Worm (Caenorhabditis elegans) whole organism, L4 larva: ENCODE measurements around the gene M57.1.
A peak's percentile ranks its signal among the peaks of the same experiment; 100 is the strongest.

ENCODE experiments used
- F10B5.3 ChIP-seq: sonication (generic microtip); optimal IDR thresholded peaks from 2 replicates; lab custom pipeline; 2016; ENCODE audit warnings: mild to moderate bottlenecking, missing genetic modification characterization, missing compliant biosample characterization
- F26F4.8 ChIP-seq: fragments of 200-800 bp; sonication (Bioruptor generic); conservative IDR thresholded peaks from 2 replicates; pipeline ENCODE4 v1.3.6; 2022; ENCODE audit warnings: missing genetic modification characterization, missing compliant biosample characterization
- F37D6.2 ChIP-seq: sonication (generic microtip); optimal IDR thresholded peaks from 2 replicates; lab custom pipeline; 2016; ENCODE audit warnings: mild to moderate bottlenecking, missing genetic modification characterization, missing compliant biosample characterization
- Y48G9A.11 ChIP-seq: fragments of 200-800 bp; sonication (Bioruptor generic); IDR thresholded peaks from 2 replicates; pipeline ENCODE4 v1.3.6; 2022; ENCODE audit warnings: missing genetic modification reagents, missing genetic modification characterization, missing compliant biosample characterization
- aly-2 ChIP-seq: sonication (generic microtip); optimal IDR thresholded peaks from 2 replicates; lab custom pipeline; 2018; ENCODE audit warnings: missing biosample characterization, missing genetic modification characterization
- ama-1 ChIP-seq: fragments of 150-350 bp; optimal IDR thresholded peaks from 2 replicates; lab custom pipeline; 2014; ENCODE audit warnings: inconsistent platforms, mixed read lengths
- ceh-28 ChIP-seq: fragments of 150-350 bp; optimal IDR thresholded peaks from 2 replicates; lab custom pipeline; 2014; ENCODE audit warnings: missing biosample characterization, missing genetic modification reagents, missing genetic modification characterization
- ceh-44 ChIP-seq: fragments of 200-800 bp; sonication (Bioruptor generic); IDR thresholded peaks from 2 replicates; pipeline ENCODE4 v1.3.6; 2022; ENCODE audit warnings: missing genetic modification reagents, missing genetic modification characterization, missing compliant biosample characterization
- ceh-82 ChIP-seq: sonication (generic microtip); optimal IDR thresholded peaks from 2 replicates; lab custom pipeline; 2017; ENCODE audit warnings: missing biosample characterization, missing genetic modification characterization
- daf-12 ChIP-seq: fragments of 150-350 bp; optimal IDR thresholded peaks from 2 replicates; lab custom pipeline; 2014; ENCODE audit warnings: missing biosample characterization, missing genetic modification reagents, missing genetic modification characterization
- dmd-8 ChIP-seq: fragments of 200-800 bp; sonication (Bioruptor generic); IDR thresholded peaks from 2 replicates; pipeline ENCODE4 v1.3.6; 2022; ENCODE audit warnings: missing genetic modification characterization, missing compliant biosample characterization
- duxl-1 ChIP-seq: sonication (generic microtip); optimal IDR thresholded peaks from 2 replicates; lab custom pipeline; 2016; ENCODE audit warnings: mild to moderate bottlenecking, missing genetic modification characterization, moderate library complexity, missing compliant biosample characterization; ENCODE audit not compliant: poor library complexity
- egl-43 ChIP-seq: fragments of 200-800 bp; sonication (Bioruptor generic); IDR thresholded peaks from 2 replicates; pipeline ENCODE4 v1.3.6; 2022; ENCODE audit warnings: missing genetic modification reagents, missing genetic modification characterization, missing compliant biosample characterization
- fos-1 ChIP-seq: fragments of 150-350 bp; optimal IDR thresholded peaks from 2 replicates; lab custom pipeline; 2014; ENCODE audit warnings: missing biosample characterization, missing genetic modification characterization
- gei-8 ChIP-seq: fragments of 200-800 bp; sonication (Bioruptor generic); optimal IDR thresholded peaks from 2 replicates; lab custom pipeline; 2018; ENCODE audit warnings: mild to moderate bottlenecking, missing genetic modification characterization, missing compliant biosample characterization
- hlh-11 ChIP-seq: fragments of 200-800 bp; sonication (Bioruptor generic); optimal IDR thresholded peaks from 2 replicates; lab custom pipeline; 2018; ENCODE audit warnings: mild to moderate bottlenecking, missing genetic modification characterization, missing compliant biosample characterization
- hlh-30 ChIP-seq: sonication (generic microtip); optimal IDR thresholded peaks from 2 replicates; lab custom pipeline; 2017; ENCODE audit warnings: antibody characterized with exemption, mild to moderate bottlenecking, missing genetic modification characterization, missing compliant biosample characterization; ENCODE audit not compliant: insufficient read depth
- jun-1 ChIP-seq: fragments of 150-350 bp; optimal IDR thresholded peaks from 2 replicates; lab custom pipeline; 2014; ENCODE audit warnings: missing biosample characterization, missing genetic modification reagents, missing genetic modification characterization
- lin-15B ChIP-seq: fragments of 150-350 bp; sonication (generic microtip); optimal IDR thresholded peaks from 3 replicates; lab custom pipeline; 2014; ENCODE audit warnings: missing biosample characterization, missing genetic modification characterization
- lin-38 ChIP-seq: fragments of 200-800 bp; sonication (Bioruptor generic); IDR thresholded peaks from 2 replicates; pipeline ENCODE4 v1.3.6; 2022; ENCODE audit warnings: missing genetic modification reagents, missing genetic modification characterization, missing compliant biosample characterization
- lir-3 ChIP-seq: sonication (generic microtip); optimal IDR thresholded peaks from 2 replicates; lab custom pipeline; 2016; ENCODE audit warnings: mild to moderate bottlenecking, missing genetic modification characterization, missing compliant biosample characterization
- madf-5 ChIP-seq, 2 experiments: fragments of 200-800 bp; sonication (Bioruptor generic); IDR thresholded peaks; 2 replicates each; pipeline ENCODE4 v1.3.6; 2022; ENCODE audit warnings: missing compliant biosample characterization in 2 of 2, missing genetic modification characterization in 2 of 2
- mdt-29 ChIP-seq: fragments of 200-800 bp; sonication (Bioruptor generic); IDR thresholded peaks from 2 replicates; pipeline ENCODE4 v1.3.6; 2022; ENCODE audit warnings: missing genetic modification reagents, missing genetic modification characterization, missing compliant biosample characterization
- mxl-2 ChIP-seq: fragments of 200-800 bp; sonication (Bioruptor generic); conservative IDR thresholded peaks from 2 replicates; pipeline ENCODE4 v1.3.6; 2022; ENCODE audit warnings: missing genetic modification reagents, missing genetic modification characterization, missing compliant biosample characterization
- nhr-10 ChIP-seq: fragments of 150-350 bp; optimal IDR thresholded peaks from 2 replicates; lab custom pipeline; 2014; ENCODE audit warnings: missing biosample characterization, missing genetic modification characterization
- nhr-237 ChIP-seq: sonication (generic microtip); optimal IDR thresholded peaks from 2 replicates; lab custom pipeline; 2017; ENCODE audit warnings: missing biosample characterization, missing genetic modification characterization
- nhr-48 ChIP-seq: sonication (generic microtip); optimal IDR thresholded peaks from 2 replicates; lab custom pipeline; 2016; ENCODE audit warnings: mild to moderate bottlenecking, missing genetic modification characterization, missing compliant biosample characterization
- pha-4 ChIP-seq, 2 experiments: fragments of 150-350 bp in 1 of 2; fragments of 200-800 bp in 1 of 2; sonication (Bioruptor generic) in 1 of 2; IDR thresholded peaks in 1 of 2; optimal IDR thresholded peaks in 1 of 2; 2 replicates each; pipeline versions ENCODE4 v1.3.6 to Lab custom; 2014 to 2022; ENCODE audit warnings: missing genetic modification characterization in 2 of 2, missing genetic modification reagents in 2 of 2, missing biosample characterization in 1 of 2, missing compliant biosample characterization in 1 of 2
- rbr-2 ChIP-seq: sonication (generic microtip); optimal IDR thresholded peaks from 2 replicates; lab custom pipeline; 2016; ENCODE audit warnings: missing genotype, missing genetic modification characterization, missing compliant biosample characterization
- snpc-1.2 ChIP-seq: fragments of 200-800 bp; sonication (Bioruptor generic); IDR thresholded peaks from 2 replicates; pipeline ENCODE4 v1.3.6; 2022; ENCODE audit warnings: missing genetic modification reagents, missing genetic modification characterization, missing compliant biosample characterization
- snpc-4 ChIP-seq: fragments of 150-350 bp; optimal IDR thresholded peaks from 2 replicates; lab custom pipeline; 2014; ENCODE audit warnings: missing biosample characterization, missing genetic modification characterization
- unc-39 ChIP-seq: sonication (generic microtip); optimal IDR thresholded peaks from 2 replicates; lab custom pipeline; 2017; ENCODE audit warnings: missing biosample characterization, missing genetic modification characterization
- unc-62 ChIP-seq, 3 experiments: fragments of 150-350 bp in 1 of 3; sonication (generic microtip); optimal IDR thresholded peaks in 2 of 3; peaks in 1 of 3; 1 replicate in 1 of 3; 2 replicates in 2 of 3; lab custom pipeline; 2014 to 2017; ENCODE audit warnings: missing biosample characterization in 3 of 3, missing genetic modification characterization in 3 of 3, missing genetic modification reagents in 3 of 3, missing genotype in 1 of 3
- ztf-7 ChIP-seq: fragments of 150-350 bp; optimal IDR thresholded peaks from 2 replicates; lab custom pipeline; 2014; ENCODE audit warnings: missing biosample characterization, missing genetic modification characterization

The M57.1 gene

DNA sequence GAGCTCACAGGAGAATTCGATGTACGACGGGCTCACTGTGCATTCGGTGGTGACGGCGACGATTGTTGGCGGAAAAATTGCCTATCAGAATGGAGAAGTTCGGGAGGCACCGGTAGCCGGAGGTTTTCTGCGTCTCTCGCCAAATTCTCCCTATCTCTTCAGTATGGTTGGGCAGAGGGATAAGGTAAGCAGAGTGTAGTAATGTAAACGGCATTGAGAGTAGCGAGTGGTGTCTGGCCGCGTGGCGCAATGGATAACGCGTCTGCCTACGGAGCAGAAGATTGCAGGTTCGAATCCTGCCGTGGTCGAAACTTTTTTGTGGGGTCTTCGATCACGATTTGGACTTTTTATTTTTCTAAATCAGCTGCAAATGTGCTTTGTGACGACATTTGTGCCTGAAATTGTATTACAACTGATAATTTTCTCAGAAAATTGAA lies 7.7 kb upstream of the M57.1 start (continued):
- TF ChIP-seq unc-39 (tag; lab: Kevin White, UChicago), result no peak
- TF ChIP-seq nhr-10, result no peak
- TF ChIP-seq hlh-11 (tag; lab: Kevin White, UChicago), result peak; percentile 27
- TF ChIP-seq gei-8 (GFP tag; lab: Kevin White, UChicago), result peak; percentile 0
- TF ChIP-seq daf-12 (tag; lab: Kevin White, UChicago), result no peak
- no peak for TF ChIP-seq nhr-237 (tag; lab: Kevin White, UChicago)
- peak; percentile 40; the same call in 1 of the 2 replicates for TF ChIP-seq ceh-44 (GFP tag; lab: Robert Waterston, UW)
- peak; percentile 62 to 76; a peak in 2 of 4 replicates for TF ChIP-seq madf-5 (GFP tag; IDR thresholded peaks at IDR 0.05; lab: Robert Waterston, UW)
- no peak for TF ChIP-seq duxl-1
- peak; percentile 39 for TF ChIP-seq hlh-30 (tag; lab: Kevin White, UChicago)

DNA sequence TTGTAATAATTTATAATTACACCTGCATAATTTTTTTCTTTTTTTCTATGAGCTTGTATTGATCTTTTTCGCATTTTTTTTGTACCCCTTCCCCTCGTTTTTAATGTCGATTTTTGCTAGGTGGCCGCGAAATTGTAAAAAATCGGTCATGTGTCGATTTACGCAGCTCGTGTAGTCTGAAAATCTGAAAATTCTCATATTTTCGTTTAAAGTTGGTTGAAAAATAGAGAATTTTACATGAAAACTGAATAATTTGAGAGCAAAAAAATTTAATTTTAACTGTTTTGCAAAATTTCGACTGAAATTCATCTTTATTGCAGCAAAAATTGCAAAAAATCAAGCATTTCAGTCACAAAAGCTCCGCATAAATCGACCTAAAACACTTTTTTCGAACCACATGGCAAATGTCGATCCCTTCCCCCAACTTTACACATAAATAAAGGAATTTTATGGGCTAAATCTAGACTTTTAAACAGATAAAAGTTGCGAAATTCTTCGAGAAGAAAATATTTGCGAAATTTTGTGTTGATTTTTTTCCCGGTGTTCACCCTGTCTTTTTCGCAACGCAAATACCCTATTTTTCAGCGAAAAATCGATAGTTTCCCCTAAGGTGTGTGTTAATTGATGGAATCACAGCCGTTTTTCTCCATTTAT lies 6.0 kb upstream of the M57.1 start:
- TF ChIP-seq unc-62 (GFP tag; optimal IDR thresholded peaks at IDR 0.05 in 1 of 2; lab: Kevin White, UChicago) (peak in 1 of 2 experiments; percentile 82), unc-62 (tag; optimal IDR thresholded peaks at IDR 0.05; lab: Kevin White, UChicago) (no peak), ztf-7 (tag; lab: Kevin White, UChicago) (no peak)

DNA sequence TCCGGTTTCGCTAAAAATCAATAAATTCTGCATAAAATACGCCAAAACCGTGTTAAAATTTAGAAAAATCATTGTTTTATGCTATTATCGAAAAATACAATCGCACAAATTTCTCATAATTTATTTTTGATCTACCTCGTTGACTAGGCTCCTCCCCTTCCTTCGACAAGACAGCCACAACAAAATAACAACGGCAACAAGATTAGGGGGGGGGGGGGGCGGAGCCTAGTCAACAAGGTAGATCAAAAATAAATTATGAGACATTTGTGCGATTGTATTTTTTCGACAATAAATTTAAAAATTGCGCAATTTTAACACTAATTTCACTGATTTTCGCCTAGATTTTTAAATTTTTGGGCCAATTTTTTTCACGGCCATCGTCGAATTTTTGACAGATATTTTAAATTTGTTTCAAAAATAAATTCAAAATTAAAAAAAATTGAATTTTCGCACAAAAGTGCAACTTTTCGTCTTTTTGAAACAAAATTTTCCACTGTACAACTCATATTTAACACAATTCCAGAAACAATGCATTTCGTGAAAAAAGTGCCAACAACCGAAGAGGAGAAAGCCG lies 5.3 kb upstream of the M57.1 start, which contains the start of gene M57.2:
Gene M57.2, plus strand, starts transcription at position 524 of the 574 bp plus-strand sequence.
- TF ChIP-seq aly-2, result no peak
- no peak for TF ChIP-seq lin-38 (GFP tag; lab: Robert Waterston, UW)
- TF ChIP-seq Y48G9A.11, result no peak
- TF ChIP-seq snpc-1.2 (GFP tag; lab: Robert Waterston, UW), result no peak
- TF ChIP-seq fos-1, result no peak
- TF ChIP-seq jun-1, result no peak
- TF ChIP-seq F37D6.2, result no peak
- no peak for TF ChIP-seq rbr-2 (tag; lab: Kevin White, UChicago)
- no peak for TF ChIP-seq dmd-8 (GFP tag; lab: Robert Waterston, UW)
- TF ChIP-seq snpc-4, result no peak
- TF ChIP-seq, all 104 proteins: peak for 0

DNA sequence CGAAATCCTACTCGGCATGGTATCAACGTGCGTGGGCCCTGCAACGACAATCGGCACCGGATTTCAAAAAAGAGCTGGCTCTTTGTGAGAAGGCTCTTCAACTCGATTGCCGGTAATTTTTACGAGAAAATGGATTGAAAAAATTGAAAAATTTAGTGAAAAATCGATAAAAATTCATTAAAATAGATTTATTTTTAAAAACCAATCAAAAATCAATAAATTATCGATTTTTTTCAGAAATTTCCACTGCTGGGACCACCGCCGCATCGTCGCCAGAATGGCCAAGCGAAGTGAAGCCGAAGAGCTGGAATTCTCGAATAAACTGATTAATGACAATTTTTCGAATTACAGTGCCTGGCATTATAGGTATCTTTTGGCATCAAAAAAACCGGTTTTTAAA lies 4.4 kb upstream of the M57.1 start:
- TF ChIP-seq ceh-28 (tag; lab: Kevin White, UChicago), result peak; percentile 67
- no peak for TF ChIP-seq ceh-44 (GFP tag; lab: Robert Waterston, UW)
- no peak for TF ChIP-seq F26F4.8 (GFP tag; lab: Robert Waterston, UW)
- TF ChIP-seq lin-15B (tag; lab: Kevin White, UChicago), result no peak
- TF ChIP-seq unc-62 (GFP tag; optimal IDR thresholded peaks at IDR 0.05 in 1 of 2; lab: Kevin White, UChicago), result peak in 1 of 2 experiments; percentile 40
- TF ChIP-seq unc-62 (tag; optimal IDR thresholded peaks at IDR 0.05; lab: Kevin White, UChicago), result no peak
- no peak for TF ChIP-seq ceh-82
- TF ChIP-seq mdt-29 (GFP tag; lab: Robert Waterston, UW), result no peak
- TF ChIP-seq ama-1 (lab: Kevin White, UChicago), result no peak
- TF ChIP-seq egl-43 (GFP tag; lab: Robert Waterston, UW), result no peak
- TF ChIP-seq nhr-48 (tag; lab: Kevin White, UChicago), result no peak
- no peak for TF ChIP-seq daf-12 (tag; lab: Kevin White, UChicago)
- no peak for TF ChIP-seq F10B5.3 (tag; lab: Kevin White, UChicago)
- no peak for TF ChIP-seq lir-3 (tag; lab: Kevin White, UChicago)
- TF ChIP-seq pha-4 (GFP tag; IDR thresholded peaks at IDR 0.05; lab: Robert Waterston, UW), result no peak
- TF ChIP-seq pha-4 (tag; optimal IDR thresholded peaks at IDR 0.05; lab: Kevin White, UChicago), result no peak
- no peak for TF ChIP-seq mxl-2 (GFP tag; lab: Robert Waterston, UW)
